Worm (Caenorhabditis elegans): ENCODE measurements around the gene D2023.4.

- no peak for TF ChIP-seq nhr-11 (tag; optimal IDR thresholded peaks at IDR 0.05)
- no peak for TF ChIP-seq ces-1 (GFP tag; optimal IDR thresholded peaks at IDR 0.05)
- no peak for TF ChIP-seq snpc-4 (tag; optimal IDR thresholded peaks at IDR 0.05)
- peak; percentile 8 for TF ChIP-seq unc-130 (tag; optimal IDR thresholded peaks at IDR 0.05)
- TF ChIP-seq nhr-237 (tag; optimal IDR thresholded peaks at IDR 0.05), result no peak
- TF ChIP-seq unc-98 (GFP tag; IDR thresholded peaks at IDR 0.05), result no peak
- TF ChIP-seq ama-1 (optimal IDR thresholded peaks at IDR 0.05), result no peak
- no peak for TF ChIP-seq zip-4 (GFP tag; optimal IDR thresholded peaks at IDR 0.05)
- no peak for TF ChIP-seq nhr-76 (tag; optimal IDR thresholded peaks at IDR 0.05)
- TF ChIP-seq skn-1 (tag; optimal IDR thresholded peaks at IDR 0.05), result no peak
- no peak for TF ChIP-seq jun-1 (tag; optimal IDR thresholded peaks at IDR 0.05)
- TF ChIP-seq fkh-4 (tag; optimal IDR thresholded peaks at IDR 0.05; ENCODE audit: borderline replicate concordance), result no peak
Observed at ce11 chrV:11801076-11801849, 24.3 kb downstream of the D2023.4 start.
